Fruit fly (Drosophila melanogaster) whole organism: Measurements from ENCODE around the gene Cpr72Ec.

Experiments
- CG8478 ChIP-seq: fragments of >200 bp; optimal IDR thresholded peaks from 2 replicates; lab custom pipeline; 2018; ENCODE audit warnings: inconsistent platforms
- Dll ChIP-seq: fragments of >200 bp; optimal IDR thresholded peaks from 2 replicates; lab custom pipeline; 2017
- EcR ChIP-seq, 2 experiments: fragments of >200 bp; optimal IDR thresholded peaks; 2 replicates each; lab custom pipeline; 2017; ENCODE audit warnings: missing biosample characterization in 2 of 2, missing genetic modification characterization in 2 of 2, missing genetic modification reagents in 2 of 2
- pan ChIP-seq: fragments of >200 bp; optimal IDR thresholded peaks from 2 replicates; lab custom pipeline; 2017
- psq ChIP-seq: fragments of >200 bp; optimal IDR thresholded peaks from 2 replicates; lab custom pipeline; 2017

DNA sequence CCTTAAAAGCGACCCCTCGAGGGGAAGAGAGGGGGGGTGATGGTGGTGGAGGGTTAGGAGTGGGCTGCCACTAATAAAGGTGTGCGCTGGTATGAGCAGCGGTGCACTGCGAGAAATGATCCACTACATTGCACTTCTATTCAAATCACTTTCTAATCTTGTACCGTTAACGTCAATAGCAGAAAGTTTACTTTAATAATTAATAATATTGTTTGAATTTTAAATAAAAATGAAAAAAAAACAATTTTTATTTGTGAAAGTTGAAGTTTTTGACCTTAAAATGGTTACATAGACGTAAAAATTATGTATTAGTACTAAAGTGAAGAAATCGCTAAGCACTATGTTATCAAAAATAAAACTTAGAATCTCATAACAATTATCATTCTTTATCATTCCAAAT lies 25.7 kb upstream of the Cpr72Ec start:
- TF ChIP-seq psq (lab: Kevin White, UChicago) (no peak), CG8478 (no peak), pan (lab: Kevin White, UChicago) (no peak), Dll (lab: Kevin White, UChicago) (no peak), EcR (GFP tag; optimal IDR thresholded peaks at IDR 0.05; lab: Kevin White, UChicago) (no peak)
